Fruit fly (Drosophila melanogaster): ENCODE results near the gene fid.

The fid gene

DNA sequence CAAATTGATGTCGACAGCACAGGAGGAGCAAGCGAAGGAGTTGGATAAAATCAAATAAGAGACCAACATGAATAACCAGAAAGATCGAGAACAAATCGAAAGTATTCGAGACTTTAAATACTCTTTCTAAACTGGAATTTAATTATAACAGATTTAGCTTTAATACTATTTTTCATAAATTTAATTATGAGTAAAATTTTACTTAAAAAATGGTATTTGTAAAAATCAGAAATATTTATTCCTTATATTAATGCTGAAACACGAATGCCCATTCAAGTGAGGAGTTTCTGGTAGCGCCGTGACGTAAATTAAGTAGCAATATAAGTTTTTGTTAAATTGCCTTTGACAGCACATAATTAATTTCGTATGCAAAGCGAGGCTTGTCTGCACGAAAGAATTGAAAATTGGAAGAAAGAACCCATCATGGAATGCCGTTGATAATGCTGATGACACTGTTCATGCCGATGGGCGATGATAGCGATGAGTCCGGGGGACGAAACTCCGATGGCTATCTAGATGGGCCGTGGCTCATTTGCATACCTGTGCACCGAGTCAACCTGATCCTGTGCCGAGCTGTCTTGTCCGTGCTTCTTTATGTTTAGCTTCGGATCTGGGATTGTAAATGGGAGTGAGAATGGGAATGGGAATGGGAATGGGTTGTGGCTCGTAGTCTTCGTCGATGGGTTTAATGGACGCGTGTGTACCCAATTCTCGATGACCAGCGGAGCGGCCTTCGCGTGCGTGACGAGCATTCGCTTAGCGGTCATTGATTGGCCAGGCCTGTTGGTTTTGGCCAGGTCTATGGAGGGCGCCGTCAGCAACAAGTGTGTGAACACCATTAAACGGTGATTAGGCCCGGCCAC lies 43.2 kb downstream of the fid start (continued):
- TF ChIP-seq Xbp1 (GFP tag; optimal IDR thresholded peaks at IDR 0.05): peak; percentile 7
- TF ChIP-seq CG11723 (GFP tag; optimal IDR thresholded peaks at IDR 0.05): no peak
- TF ChIP-seq Sox102F (GFP tag; optimal IDR thresholded peaks at IDR 0.05): peak; percentile 15
- TF ChIP-seq MESR4 (GFP tag; optimal IDR thresholded peaks at IDR 0.05): no peak
- TF ChIP-seq fd96Cb (tag; optimal IDR thresholded peaks at IDR 0.05): peak; percentile 51
- TF ChIP-seq unc-4 (GFP tag; IDR thresholded peaks at IDR 0.05; ENCODE audit: partially characterized antibody): no peak
- no peak for TF ChIP-seq tna (GFP tag; IDR thresholded peaks at IDR 0.05; ENCODE audit: partially characterized antibody)
- peak; percentile 23; the same call in 1 of the 2 replicates for TF ChIP-seq CG32532 (GFP tag; IDR thresholded peaks at IDR 0.05)
- no peak for TF ChIP-seq sc (optimal IDR thresholded peaks at IDR 0.05)
- peak; percentile 39 for TF ChIP-seq sc (GFP tag; optimal IDR thresholded peaks at IDR 0.05)
- TF ChIP-seq lmd (GFP tag; IDR thresholded peaks at IDR 0.05): no peak
- TF ChIP-seq pros (GFP tag; optimal IDR thresholded peaks at IDR 0.05): peak; percentile 54
- no peak for TF ChIP-seq fu2 (GFP tag; optimal IDR thresholded peaks at IDR 0.05)
- peak; percentile 21; the same call in 1 of the 2 replicates for TF ChIP-seq CG4360 (GFP tag; IDR thresholded peaks at IDR 0.05)
- TF ChIP-seq CG17186 (GFP tag; optimal IDR thresholded peaks at IDR 0.05): no peak
- TF ChIP-seq CG17385 (GFP tag; optimal IDR thresholded peaks at IDR 0.05): peak; percentile 12
- peak; percentile 86 for TF ChIP-seq CG15601 (tag; optimal IDR thresholded peaks at IDR 0.05)
- peak; percentile 66 for TF ChIP-seq CG31441 (GFP tag; IDR thresholded peaks at IDR 0.05)
- TF ChIP-seq Drgx (GFP tag; IDR thresholded peaks at IDR 0.05): peak; percentile 6; the same call in 1 of the 2 replicates
- peak; percentile 11 for TF ChIP-seq CG18599 (GFP tag; optimal IDR thresholded peaks at IDR 0.05)
- peak; percentile 47 for TF ChIP-seq trem (tag; optimal IDR thresholded peaks at IDR 0.05)
- no peak for TF ChIP-seq lov (optimal IDR thresholded peaks at IDR 0.05)
- 0 out of 3 replicates have a peak, but pooled peaks have one; percentile 17 for TF ChIP-seq lov (GFP tag; IDR thresholded peaks at IDR 0.05)
- TF ChIP-seq CG10267 (tag; optimal IDR thresholded peaks at IDR 0.05): peak; percentile 74
- TF ChIP-seq CG17829 (tag; optimal IDR thresholded peaks at IDR 0.05): peak; percentile 82
- TF ChIP-seq emc (GFP tag; optimal IDR thresholded peaks at IDR 0.05): no peak
- no peak for TF ChIP-seq CG1024 (GFP tag; IDR thresholded peaks at IDR 0.05)
- TF ChIP-seq dmrt11E (tag; optimal IDR thresholded peaks at IDR 0.05): peak; percentile 88
- TF ChIP-seq CG16815 (GFP tag; optimal IDR thresholded peaks at IDR 0.05): peak; percentile 27
- peak; percentile 73 for TF ChIP-seq Med (GFP tag)
- peak; percentile 34; the same call in 1 of the 2 replicates for TF ChIP-seq chm (GFP tag; IDR thresholded peaks at IDR 0.05)
- no peak for TF ChIP-seq Hmx (GFP tag; optimal IDR thresholded peaks at IDR 0.05)
- peak; percentile 66 for TF ChIP-seq HLHmδ (GFP tag; optimal IDR thresholded peaks at IDR 0.05)
- no peak for TF ChIP-seq CG7372 (GFP tag; IDR thresholded peaks at IDR 0.05)
- peak; percentile 29 for TF ChIP-seq tap (tag; optimal IDR thresholded peaks at IDR 0.05)
- TF ChIP-seq Fer1 (GFP tag; optimal IDR thresholded peaks at IDR 0.05): no peak
- peak; percentile 57 for TF ChIP-seq Nf-YB (GFP tag; optimal IDR thresholded peaks at IDR 0.05)
- TF ChIP-seq Sry-β (GFP tag; optimal IDR thresholded peaks at IDR 0.05): no peak
- TF ChIP-seq Ets65A (GFP tag): peak; percentile 5
- no peak for TF ChIP-seq Side (GFP tag; optimal IDR thresholded peaks at IDR 0.05)
- no peak for TF ChIP-seq TFAM (GFP tag; optimal IDR thresholded peaks at IDR 0.05)
- TF ChIP-seq CG11696 (GFP tag; IDR thresholded peaks at IDR 0.05): no peak
- no peak for TF ChIP-seq psq (GFP tag; optimal IDR thresholded peaks at IDR 0.05)
- peak in 1 of 2 experiments; percentile 2 for TF ChIP-seq dpn (GFP tag; optimal IDR thresholded peaks at IDR 0.05)
- peak; percentile 2 for TF ChIP-seq CG12299 (tag; optimal IDR thresholded peaks at IDR 0.05)
- peak; percentile 3 for TF ChIP-seq Asciz (GFP tag; optimal IDR thresholded peaks at IDR 0.05)
- peak; percentile 74 for TF ChIP-seq Xrp1 (GFP tag; IDR thresholded peaks at IDR 0.05)
- TF ChIP-seq Dip2 (GFP tag; IDR thresholded peaks at IDR 0.05): no peak
